Fruit fly (Drosophila melanogaster) S2 (cell line): ENCODE data around the gene CG13912.

Experiments used
- CG8478 ChIP-seq: fragments of >200 bp; optimal IDR thresholded peaks from 2 replicates; lab custom pipeline; 2018
- CTCF ChIP-seq, 2 experiments: fragments of >200 bp; optimal IDR thresholded peaks; 2 replicates each; lab custom pipeline; 2018

DNA sequence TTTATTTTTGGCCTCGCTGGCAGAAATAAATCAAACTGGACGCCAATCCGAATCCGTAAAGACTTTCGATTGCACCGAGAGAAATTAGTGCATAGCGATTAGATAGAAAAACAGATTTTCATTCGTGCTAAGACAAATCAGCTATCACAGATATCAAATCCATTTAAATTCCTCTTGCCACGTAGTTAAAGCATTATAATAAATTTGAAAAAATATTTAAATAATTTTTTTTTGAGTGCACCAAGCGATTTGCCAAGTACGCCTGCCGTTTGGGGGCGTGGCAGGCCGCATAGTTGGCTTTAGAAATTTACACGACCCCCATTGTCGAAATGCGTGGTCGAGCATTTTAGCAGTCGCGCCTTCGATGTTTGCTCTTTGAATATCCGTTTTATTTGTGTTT is 37.7 kb upstream of the CG13912 start:
- TF ChIP-seq CG8478 (no peak), CTCF (optimal IDR thresholded peaks at IDR 0.05; lab: Kevin White, UChicago) (no peak)
